Worm (Caenorhabditis elegans) whole organism, late embryonic: ENCODE results near the gene lido-9.

ENCODE experiments used
- C08G9.2 ChIP-seq: sonication (generic microtip); optimal IDR thresholded peaks from 2 replicates; lab custom pipeline; 2016; ENCODE audit warnings: mild to moderate bottlenecking, missing genetic modification characterization, moderate library complexity, missing compliant biosample characterization
- K02D7.2 ChIP-seq: sonication (generic microtip); optimal IDR thresholded peaks from 2 replicates; lab custom pipeline; 2017; ENCODE audit warnings: mild to moderate bottlenecking, missing genetic modification characterization, missing compliant biosample characterization
- K09A11.1 ChIP-seq: sonication (generic microtip); optimal IDR thresholded peaks from 2 replicates; lab custom pipeline; 2017; ENCODE audit warnings: antibody characterized with exemption, mild to moderate bottlenecking, missing genetic modification characterization, missing compliant biosample characterization; ENCODE audit not compliant: insufficient read depth
- T23F11.4 ChIP-seq: fragments of 200-800 bp; sonication (Bioruptor generic); optimal IDR thresholded peaks from 2 replicates; lab custom pipeline; 2018; ENCODE audit warnings: mild to moderate bottlenecking, missing genetic modification characterization, missing compliant biosample characterization
- ahr-1 ChIP-seq: sonication (generic microtip); optimal IDR thresholded peaks from 2 replicates; lab custom pipeline; 2016; ENCODE audit warnings: missing genetic modification characterization, missing compliant biosample characterization
- ceh-14 ChIP-seq: sonication (generic microtip); optimal IDR thresholded peaks from 2 replicates; lab custom pipeline; 2016; ENCODE audit warnings: missing genotype, missing genetic modification characterization, missing compliant biosample characterization
- ceh-22 ChIP-seq: sonication (generic microtip); optimal IDR thresholded peaks from 2 replicates; lab custom pipeline; 2017; ENCODE audit warnings: missing biosample characterization, missing genetic modification characterization
- ceh-24 ChIP-seq: sonication (generic microtip); optimal IDR thresholded peaks from 2 replicates; lab custom pipeline; 2016; ENCODE audit warnings: mild to moderate bottlenecking, missing genetic modification characterization, missing compliant biosample characterization
- ceh-30 ChIP-seq: fragments of 150-350 bp; optimal IDR thresholded peaks from 2 replicates; lab custom pipeline; 2014; ENCODE audit warnings: missing biosample characterization, missing genetic modification characterization
- ceh-31 ChIP-seq: sonication (generic microtip); optimal IDR thresholded peaks from 2 replicates; lab custom pipeline; 2016; ENCODE audit warnings: missing genetic modification characterization, missing compliant biosample characterization
- ceh-34 ChIP-seq: sonication (generic microtip); optimal IDR thresholded peaks from 2 replicates; lab custom pipeline; 2016; ENCODE audit warnings: mild to moderate bottlenecking, missing genetic modification characterization, missing compliant biosample characterization
- ceh-48 ChIP-seq: sonication (generic microtip); optimal IDR thresholded peaks from 2 replicates; lab custom pipeline; 2016; ENCODE audit warnings: missing genetic modification characterization, inconsistent platforms, missing compliant biosample characterization
- ceh-6 ChIP-seq: fragments of 200-800 bp; sonication (Bioruptor generic); optimal IDR thresholded peaks from 2 replicates; lab custom pipeline; 2018; ENCODE audit warnings: mild to moderate bottlenecking, missing genetic modification characterization, missing compliant biosample characterization
- ceh-9 ChIP-seq: sonication (generic microtip); optimal IDR thresholded peaks from 2 replicates; lab custom pipeline; 2016; ENCODE audit warnings: mild to moderate bottlenecking, missing genetic modification characterization, inconsistent platforms, missing compliant biosample characterization
- dve-1 ChIP-seq: sonication (generic microtip); optimal IDR thresholded peaks from 2 replicates; lab custom pipeline; 2017; ENCODE audit warnings: antibody characterized with exemption, mild to moderate bottlenecking, missing genetic modification characterization, missing compliant biosample characterization
- elt-4 ChIP-seq: sonication (generic microtip); optimal IDR thresholded peaks from 2 replicates; lab custom pipeline; 2016; ENCODE audit warnings: missing genetic modification characterization, missing compliant biosample characterization
- ets-4 ChIP-seq: sonication (generic microtip); optimal IDR thresholded peaks from 2 replicates; lab custom pipeline; 2016; ENCODE audit warnings: missing genetic modification characterization, missing compliant biosample characterization
- eyg-1 ChIP-seq: sonication (generic microtip); optimal IDR thresholded peaks from 2 replicates; lab custom pipeline; 2016; ENCODE audit warnings: missing genotype, missing genetic modification characterization, missing compliant biosample characterization
- fax-1 ChIP-seq: sonication (generic microtip); optimal IDR thresholded peaks from 2 replicates; lab custom pipeline; 2016; ENCODE audit warnings: missing genotype, missing genetic modification characterization, missing compliant biosample characterization
- fkh-6 ChIP-seq: sonication (generic microtip); optimal IDR thresholded peaks from 2 replicates; lab custom pipeline; 2016; ENCODE audit warnings: missing genetic modification characterization, missing compliant biosample characterization
- gmeb-2 ChIP-seq: sonication (generic microtip); optimal IDR thresholded peaks from 2 replicates; lab custom pipeline; 2016; ENCODE audit warnings: missing genetic modification characterization, inconsistent platforms, missing compliant biosample characterization
- hlh-13 ChIP-seq: fragments of 200-800 bp; sonication (Bioruptor generic); optimal IDR thresholded peaks from 2 replicates; lab custom pipeline; 2018; ENCODE audit warnings: mild to moderate bottlenecking, missing genetic modification characterization, missing compliant biosample characterization
- hlh-15 ChIP-seq: sonication (generic microtip); optimal IDR thresholded peaks from 2 replicates; lab custom pipeline; 2016; ENCODE audit warnings: missing genetic modification characterization, missing compliant biosample characterization
- hlh-6 ChIP-seq: sonication (generic microtip); optimal IDR thresholded peaks from 2 replicates; lab custom pipeline; 2016; ENCODE audit warnings: missing genotype, missing genetic modification characterization, missing compliant biosample characterization
- madf-2 ChIP-seq: sonication (generic microtip); optimal IDR thresholded peaks from 2 replicates; lab custom pipeline; 2017; ENCODE audit warnings: missing genetic modification characterization, missing compliant biosample characterization
- nfya-1 ChIP-seq: sonication (generic microtip); optimal IDR thresholded peaks from 2 replicates; lab custom pipeline; 2017; ENCODE audit warnings: missing genetic modification characterization, mild to moderate bottlenecking, missing compliant biosample characterization, antibody characterized with exemption, moderate library complexity
- nhr-11 ChIP-seq: fragments of 150-350 bp; optimal IDR thresholded peaks from 2 replicates; lab custom pipeline; 2014; ENCODE audit warnings: missing biosample characterization, missing genetic modification characterization
- npax-4 ChIP-seq: sonication (generic microtip); optimal IDR thresholded peaks from 2 replicates; lab custom pipeline; 2016; ENCODE audit warnings: missing genetic modification characterization, missing compliant biosample characterization
- pat-9 ChIP-seq: fragments of 200-800 bp; sonication (Bioruptor generic); optimal IDR thresholded peaks from 2 replicates; lab custom pipeline; 2018; ENCODE audit warnings: mild to moderate bottlenecking, missing genetic modification characterization, moderate library complexity, missing compliant biosample characterization
- pha-2 ChIP-seq: sonication (generic microtip); optimal IDR thresholded peaks from 2 replicates; lab custom pipeline; 2017; ENCODE audit warnings: mild to moderate bottlenecking, missing genetic modification characterization, missing compliant biosample characterization
- pha-4 ChIP-seq: fragments of 150-350 bp; optimal IDR thresholded peaks from 2 replicates; lab custom pipeline; 2018; ENCODE audit warnings: missing biosample characterization, missing genetic modification reagents, missing genetic modification characterization
- pqm-1 ChIP-seq: sonication (generic microtip); optimal IDR thresholded peaks from 2 replicates; lab custom pipeline; 2016; ENCODE audit warnings: missing genetic modification characterization, missing compliant biosample characterization
- ref-2 ChIP-seq: sonication (generic microtip); optimal IDR thresholded peaks from 2 replicates; lab custom pipeline; 2016; ENCODE audit warnings: missing genetic modification characterization, missing compliant biosample characterization
- rnt-1 ChIP-seq: sonication (generic microtip); optimal IDR thresholded peaks from 2 replicates; lab custom pipeline; 2016; ENCODE audit warnings: missing genetic modification characterization, missing compliant biosample characterization
- sox-2 ChIP-seq: fragments of 200-800 bp; sonication (Bioruptor generic); IDR thresholded peaks from 2 replicates; pipeline ENCODE4 v1.3.6; 2022; ENCODE audit warnings: missing genetic modification reagents, missing genetic modification characterization, missing compliant biosample characterization
- syd-9 ChIP-seq: sonication (generic microtip); optimal IDR thresholded peaks from 2 replicates; lab custom pipeline; 2016; ENCODE audit warnings: mild to moderate bottlenecking, missing genetic modification characterization, moderate library complexity, missing compliant biosample characterization
- tbx-7 ChIP-seq: sonication (generic microtip); optimal IDR thresholded peaks from 2 replicates; lab custom pipeline; 2016; ENCODE audit warnings: missing genotype, missing genetic modification characterization, missing compliant biosample characterization
- unc-3 ChIP-seq, 2 experiments: fragments of 200-800 bp in 1 of 2; sonication (Bioruptor generic) in 1 of 2; sonication (generic microtip) in 1 of 2; conservative IDR thresholded peaks in 1 of 2; optimal IDR thresholded peaks in 1 of 2; 2 replicates each; pipeline versions ENCODE4 v1.3.6 to Lab custom; 2016 to 2022; ENCODE audit warnings: missing compliant biosample characterization in 2 of 2, missing genetic modification characterization in 2 of 2, missing genetic modification reagents in 1 of 2
- unc-42 ChIP-seq: sonication (generic microtip); optimal IDR thresholded peaks from 2 replicates; lab custom pipeline; 2016; ENCODE audit warnings: missing genotype, missing genetic modification characterization, missing compliant biosample characterization
- zip-5 ChIP-seq: sonication (generic microtip); optimal IDR thresholded peaks from 2 replicates; lab custom pipeline; 2016; ENCODE audit warnings: missing genetic modification characterization, missing compliant biosample characterization
- ztf-16 ChIP-seq: sonication (generic microtip); optimal IDR thresholded peaks from 2 replicates; lab custom pipeline; 2017; ENCODE audit warnings: missing genetic modification characterization, missing compliant biosample characterization

Gene lido-9

DNA sequence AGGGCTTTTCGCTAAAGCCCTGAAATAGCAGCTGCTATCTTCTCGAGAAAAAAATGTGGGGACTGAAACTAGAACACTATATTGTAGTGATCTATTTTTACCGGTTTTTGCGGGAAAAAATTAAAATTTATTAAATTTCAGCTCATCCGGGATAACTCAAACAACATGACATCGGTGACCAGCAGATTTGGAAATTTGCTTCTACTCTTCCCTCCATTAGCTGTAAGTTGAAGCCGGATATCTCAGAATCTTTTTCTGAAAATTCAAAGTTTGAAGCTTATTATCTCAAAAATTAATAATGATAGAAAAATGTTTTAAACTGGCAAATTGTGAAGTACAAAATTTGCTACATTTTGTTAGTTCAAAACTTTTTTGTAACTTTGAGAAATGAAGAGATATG is 16.2 kb upstream of the lido-9 start:
- no peak for TF ChIP-seq T23F11.4 (GFP tag; lab: Kevin White, UChicago)
- no peak for TF ChIP-seq K02D7.2
- no peak for TF ChIP-seq hlh-15 (tag; lab: Kevin White, UChicago)
- no peak for TF ChIP-seq fax-1 (tag; lab: Kevin White, UChicago)
- TF ChIP-seq pha-2 (tag; lab: Kevin White, UChicago), result no peak
- TF ChIP-seq K09A11.1 (tag; lab: Kevin White, UChicago), result no peak
- TF ChIP-seq ceh-31 (tag; lab: Kevin White, UChicago), result no peak
- no peak for TF ChIP-seq madf-2 (tag; lab: Kevin White, UChicago)
- TF ChIP-seq unc-42, result no peak
- no peak for TF ChIP-seq ets-4 (tag; lab: Kevin White, UChicago)
- TF ChIP-seq, all 69 proteins: peak for 0

DNA sequence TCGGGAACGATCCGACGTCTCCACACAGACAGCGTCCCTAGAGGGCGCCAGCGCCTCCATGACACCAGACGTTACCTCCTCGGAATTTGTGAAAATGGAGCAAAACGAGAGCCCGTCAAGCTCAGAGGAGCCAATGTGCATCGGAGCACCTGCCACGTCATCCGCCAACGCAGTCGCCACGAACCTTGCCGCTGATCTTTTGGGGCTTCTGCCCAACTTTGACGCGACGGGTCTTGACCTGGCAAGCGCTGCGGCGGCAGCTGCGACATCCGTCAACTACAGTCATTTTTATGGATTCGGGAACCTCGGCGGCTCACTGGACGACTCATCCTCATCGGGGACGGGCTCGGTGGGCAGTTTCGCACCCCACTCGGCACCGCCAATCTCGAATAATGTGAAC is 15.1 kb upstream of the lido-9 start:
- TF ChIP-seq tbx-7 (tag; lab: Kevin White, UChicago) (no peak), hlh-6 (peak; percentile 40)

DNA sequence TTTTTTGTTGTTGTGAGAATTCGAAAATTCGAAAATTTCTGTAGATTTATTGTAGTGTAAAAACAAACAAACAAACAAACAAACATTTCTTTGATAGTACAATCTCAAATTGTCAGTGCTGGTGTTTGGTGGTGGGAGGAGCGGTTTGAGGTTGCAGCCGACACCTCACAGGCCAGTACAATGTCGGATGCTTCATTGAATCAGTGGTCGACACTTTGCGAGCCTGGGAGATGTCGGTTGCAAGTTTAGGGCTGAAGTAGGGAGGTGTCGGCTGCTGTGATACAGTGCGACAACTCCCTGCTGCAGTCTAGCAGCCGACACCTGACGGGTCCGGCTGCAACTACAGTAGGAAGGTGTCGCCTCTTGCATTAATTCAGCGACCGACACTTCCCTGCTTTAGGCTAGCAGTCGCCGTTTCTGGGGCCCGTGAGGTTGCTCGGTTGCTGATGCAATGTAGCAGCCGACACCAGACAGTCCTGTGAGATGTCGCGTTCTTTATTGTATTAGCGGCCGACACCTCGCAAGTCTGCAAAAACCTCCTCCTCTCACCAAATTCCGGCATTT is 14.6 kb upstream of the lido-9 start:
- TF ChIP-seq ref-2 (tag; lab: Kevin White, UChicago), result no peak
- no peak for TF ChIP-seq ceh-30 (tag; lab: Kevin White, UChicago)
- no peak for TF ChIP-seq gmeb-2 (tag; lab: Kevin White, UChicago)
- TF ChIP-seq pqm-1, result no peak
- no peak for TF ChIP-seq unc-42
- TF ChIP-seq pat-9, result no peak
- no peak for TF ChIP-seq zip-5 (tag; lab: Kevin White, UChicago)
- no peak for TF ChIP-seq hlh-13 (GFP tag; lab: Kevin White, UChicago)
- no peak for TF ChIP-seq syd-9 (tag; lab: Kevin White, UChicago)
- no peak for TF ChIP-seq madf-2 (tag; lab: Kevin White, UChicago)
- TF ChIP-seq ahr-1 (tag; lab: Kevin White, UChicago), result no peak
- no peak for TF ChIP-seq ceh-34 (tag; lab: Kevin White, UChicago)
- no peak for TF ChIP-seq tbx-7 (tag; lab: Kevin White, UChicago)
- no peak for TF ChIP-seq ceh-9 (tag; lab: Kevin White, UChicago)
- TF ChIP-seq nhr-11 (tag; lab: Kevin White, UChicago), result no peak
- TF ChIP-seq nfya-1 (tag; lab: Kevin White, UChicago), result no peak
- no peak for TF ChIP-seq ztf-16 (tag; lab: Kevin White, UChicago)
- TF ChIP-seq fax-1 (tag; lab: Kevin White, UChicago), result no peak
- TF ChIP-seq pha-4 (tag; lab: Kevin White, UChicago), result no peak

DNA sequence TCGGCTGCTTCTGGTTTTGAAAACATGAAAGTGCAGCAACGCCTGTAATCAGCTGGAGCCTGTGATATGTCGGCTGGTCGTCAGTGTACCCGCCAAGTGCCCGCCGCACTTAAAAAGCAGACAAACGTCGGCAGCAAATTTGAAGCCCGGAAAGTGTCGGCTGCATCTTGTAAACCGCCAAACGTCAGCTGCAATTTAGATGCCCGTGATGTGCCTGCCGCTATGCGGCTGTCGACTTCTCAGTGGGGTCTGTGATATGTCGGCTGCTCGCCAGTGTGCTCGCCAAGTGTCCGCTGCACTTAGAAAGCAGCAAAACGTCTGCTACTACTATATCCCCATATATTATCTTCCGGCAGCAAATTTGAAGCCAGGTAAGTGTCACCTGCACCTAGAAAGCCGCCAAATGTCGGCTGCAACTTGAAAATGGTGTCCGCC is 13.4 kb upstream of the lido-9 start:
- TF ChIP-seq C08G9.2 (tag; lab: Kevin White, UChicago), result no peak
- no peak for TF ChIP-seq pha-2 (tag; lab: Kevin White, UChicago)
- no peak for TF ChIP-seq ceh-6 (GFP tag; lab: Kevin White, UChicago)
- TF ChIP-seq rnt-1 (tag; lab: Kevin White, UChicago), result no peak
- TF ChIP-seq ceh-14, result no peak
- no peak for TF ChIP-seq hlh-6
- TF ChIP-seq ceh-48 (tag; lab: Kevin White, UChicago), result no peak
- no peak for TF ChIP-seq unc-3 (GFP tag; conservative IDR thresholded peaks at IDR 0.05; lab: Robert Waterston, UW)
- no peak for TF ChIP-seq unc-3 (tag; optimal IDR thresholded peaks at IDR 0.05; lab: Kevin White, UChicago)
- no peak for TF ChIP-seq ceh-22 (tag; lab: Kevin White, UChicago)
- TF ChIP-seq dve-1 (tag; lab: Kevin White, UChicago), result no peak
- TF ChIP-seq fkh-6 (tag; lab: Kevin White, UChicago), result no peak
- TF ChIP-seq pqm-1, result no peak
- TF ChIP-seq gmeb-2 (tag; lab: Kevin White, UChicago), result no peak
- TF ChIP-seq sox-2 (GFP tag; lab: Robert Waterston, UW), result no peak
- TF ChIP-seq ztf-16 (tag; lab: Kevin White, UChicago), result no peak
- TF ChIP-seq ceh-31 (tag; lab: Kevin White, UChicago), result no peak
- TF ChIP-seq elt-4 (tag; lab: Kevin White, UChicago), result no peak
- no peak for TF ChIP-seq eyg-1 (tag; lab: Kevin White, UChicago)
- TF ChIP-seq npax-4 (tag; lab: Kevin White, UChicago), result no peak
- no peak for TF ChIP-seq ceh-24 (tag; lab: Kevin White, UChicago)
